Fruit fly (Drosophila melanogaster) whole organism, wandering third instar larva: ENCODE results near the gene Roc1a.

Source experiments
- Abd-B ChIP-seq: fragments of >200 bp; optimal IDR thresholded peaks from 2 replicates; lab custom pipeline; 2017; ENCODE audit warnings: missing biosample characterization, missing genetic modification characterization
- Hr78 ChIP-seq: fragments of >200 bp; optimal IDR thresholded peaks from 2 replicates; lab custom pipeline; 2017; ENCODE audit warnings: missing biosample characterization, missing genetic modification characterization
- Myc ChIP-seq: fragments of >200 bp; optimal IDR thresholded peaks from 2 replicates; lab custom pipeline; 2017
- OdsH ChIP-seq: fragments of 200-800 bp; sonication (Bioruptor generic); optimal IDR thresholded peaks from 2 replicates; lab custom pipeline; 2016; ENCODE audit warnings: missing biosample characterization, mild to moderate bottlenecking, missing genetic modification characterization
- Sp1 ChIP-seq: fragments of 200-800 bp; sonication (Bioruptor generic); optimal IDR thresholded peaks from 3 replicates; lab custom pipeline; 2019; ENCODE audit warnings: missing biosample characterization, mild to moderate bottlenecking, missing genetic modification characterization, moderate library complexity
- dsf ChIP-seq: sonication (Bioruptor generic); optimal IDR thresholded peaks from 2 replicates; lab custom pipeline; 2016; ENCODE audit warnings: missing biosample characterization, missing genetic modification characterization, borderline replicate concordance
- sage ChIP-seq: fragments of 200-800 bp; sonication (Bioruptor generic); optimal IDR thresholded peaks from 2 replicates; lab custom pipeline; 2016; ENCODE audit warnings: missing biosample characterization, mild to moderate bottlenecking, missing genetic modification characterization

dm6 chrX:686437-686972 lies 39.4 kb downstream of the Roc1a start, which contains the start of gene sdk:
- TF ChIP-seq Myc (lab: Kevin White, UChicago) (no peak), OdsH (GFP tag; lab: Kevin White, UChicago) (peak; percentile 94), Hr78 (no peak), Abd-B (GFP tag; lab: Kevin White, UChicago) (no peak), dsf (GFP tag; lab: Kevin White, UChicago) (peak; percentile 38), Sp1 (GFP tag; lab: Kevin White, UChicago) (peak; percentile 90), sage (GFP tag; lab: Kevin White, UChicago) (peak; percentile 78)
